Fruit fly (Drosophila melanogaster) whole organism, prepupa: ENCODE measurements around the gene E2f2.

Experiments used
- Blimp-1 ChIP-seq: fragments of 200-800 bp; sonication (Bioruptor generic); optimal IDR thresholded peaks from 3 replicates; lab custom pipeline; 2017; ENCODE audit warnings: missing biosample characterization, missing genetic modification characterization, mild to moderate bottlenecking, moderate library complexity, missing genetic modification reagents
- CG10631 ChIP-seq: fragments of 200-800 bp; sonication (Bioruptor generic); optimal IDR thresholded peaks from 2 replicates; lab custom pipeline; 2016; ENCODE audit warnings: missing biosample characterization, missing genetic modification characterization
- CG10669 ChIP-seq: fragments of 200-800 bp; sonication (Bioruptor generic); optimal IDR thresholded peaks from 3 replicates; lab custom pipeline; 2018; ENCODE audit warnings: missing biosample characterization, mild to moderate bottlenecking, missing genetic modification characterization, moderate library complexity
- CG11294 ChIP-seq: fragments of 200-800 bp; sonication (Bioruptor generic); IDR thresholded peaks from 2 replicates; pipeline ENCODE4 v1.3.6; 2022; ENCODE audit warnings: missing biosample characterization, missing genetic modification characterization
- CG11762 ChIP-seq: fragments of 200-800 bp; sonication (Bioruptor generic); optimal IDR thresholded peaks from 3 replicates; lab custom pipeline; 2016; ENCODE audit warnings: missing biosample characterization, missing genetic modification characterization; ENCODE audit not compliant: insufficient read depth
- CG1621 ChIP-seq: fragments of 200-800 bp; sonication (Bioruptor generic); optimal IDR thresholded peaks from 3 replicates; lab custom pipeline; 2018; ENCODE audit warnings: missing biosample characterization, mild to moderate bottlenecking, missing genetic modification characterization
- CG16779 ChIP-seq: fragments of 200-800 bp; sonication (Bioruptor generic); optimal IDR thresholded peaks from 3 replicates; lab custom pipeline; 2017; ENCODE audit warnings: missing biosample characterization, mild to moderate bottlenecking, missing genetic modification characterization
- CG3032 ChIP-seq: fragments of 200-800 bp; optimal IDR thresholded peaks from 2 replicates; lab custom pipeline; 2019; ENCODE audit warnings: missing biosample characterization, mild to moderate bottlenecking, missing genetic modification characterization, moderate library complexity
- CG32006 ChIP-seq: fragments of 200-800 bp; sonication (Bioruptor generic); optimal IDR thresholded peaks from 3 replicates; lab custom pipeline; 2017; ENCODE audit warnings: missing biosample characterization, mild to moderate bottlenecking, missing genetic modification characterization
- CG34406 ChIP-seq: fragments of 200-800 bp; sonication (Bioruptor generic); optimal IDR thresholded peaks from 3 replicates; lab custom pipeline; 2016; ENCODE audit warnings: missing biosample characterization, missing genetic modification characterization
- CG3919 ChIP-seq: fragments of 200-800 bp; sonication (Bioruptor generic); optimal IDR thresholded peaks from 3 replicates; lab custom pipeline; 2016; ENCODE audit warnings: missing biosample characterization, missing genetic modification characterization
- CG4318 ChIP-seq: fragments of 200-800 bp; sonication (Bioruptor generic); optimal IDR thresholded peaks from 3 replicates; lab custom pipeline; 2017; ENCODE audit warnings: missing biosample characterization, mild to moderate bottlenecking, missing genetic modification characterization
- CG6163 ChIP-seq: fragments of 200-800 bp; sonication (Bioruptor generic); IDR thresholded peaks from 3 replicates; pipeline ENCODE4 v1.3.6; 2022; ENCODE audit warnings: missing biosample characterization, missing genetic modification characterization
- CG6276 ChIP-seq: fragments of 200-800 bp; sonication (Bioruptor generic); optimal IDR thresholded peaks from 2 replicates; lab custom pipeline; 2017; ENCODE audit warnings: missing biosample characterization, mild to moderate bottlenecking, missing genetic modification characterization
- CG6792 ChIP-seq: fragments of 200-800 bp; sonication (Bioruptor generic); optimal IDR thresholded peaks from 3 replicates; lab custom pipeline; 2016; ENCODE audit warnings: missing biosample characterization, missing genetic modification characterization
- CG6854 ChIP-seq: fragments of 200-800 bp; sonication (Bioruptor generic); optimal IDR thresholded peaks from 2 replicates; lab custom pipeline; 2017; ENCODE audit warnings: missing biosample characterization, mild to moderate bottlenecking, missing genetic modification characterization
- CG8119 ChIP-seq: fragments of 200-800 bp; sonication (Bioruptor generic); IDR thresholded peaks from 3 replicates; pipeline ENCODE4 v1.3.6; 2022; ENCODE audit warnings: missing biosample characterization, missing genetic modification characterization
- CG8632 ChIP-seq: fragments of 200-800 bp; sonication (Bioruptor generic); optimal IDR thresholded peaks from 3 replicates; lab custom pipeline; 2016; ENCODE audit warnings: missing biosample characterization, missing genetic modification characterization
- CG9139 ChIP-seq: fragments of 200-800 bp; sonication (Bioruptor generic); optimal IDR thresholded peaks from 3 replicates; lab custom pipeline; 2017; ENCODE audit warnings: missing biosample characterization, mild to moderate bottlenecking, missing genetic modification characterization
- Eip75B ChIP-seq: fragments of 200-800 bp; sonication (Bioruptor generic); optimal IDR thresholded peaks from 3 replicates; lab custom pipeline; 2016; ENCODE audit warnings: missing biosample characterization, missing genetic modification characterization
- Eip78C ChIP-seq: fragments of 200-800 bp; sonication (Bioruptor generic); peaks from one replicate; lab custom pipeline; 2016; ENCODE audit warnings: missing biosample characterization, missing genetic modification characterization
- Ets21C ChIP-seq: fragments of 200-800 bp; sonication (Bioruptor generic); optimal IDR thresholded peaks from 3 replicates; lab custom pipeline; 2016; ENCODE audit warnings: missing biosample characterization, missing genetic modification characterization
- Ets96B ChIP-seq: fragments of 200-800 bp; optimal IDR thresholded peaks from 2 replicates; lab custom pipeline; 2019; ENCODE audit warnings: missing biosample characterization, mild to moderate bottlenecking, missing genetic modification characterization, moderate library complexity
- Gug ChIP-seq: fragments of 200-800 bp; sonication (Bioruptor generic); IDR thresholded peaks from 2 replicates; pipeline ENCODE4 v1.3.6; 2022; ENCODE audit warnings: missing biosample characterization, missing genetic modification characterization
- Hr38 ChIP-seq: sonication (Bioruptor generic); optimal IDR thresholded peaks from 2 replicates; lab custom pipeline; 2016; ENCODE audit warnings: missing biosample characterization, missing genetic modification characterization
- Hr39 ChIP-seq: fragments of 200-800 bp; sonication (Bioruptor generic); optimal IDR thresholded peaks from 2 replicates; lab custom pipeline; 2016; ENCODE audit warnings: missing biosample characterization, missing genetic modification characterization
- Hr4 ChIP-seq: fragments of 200-800 bp; sonication (Bioruptor generic); optimal IDR thresholded peaks from 3 replicates; lab custom pipeline; 2016; ENCODE audit warnings: missing biosample characterization, missing genetic modification characterization
- Lpt ChIP-seq: fragments of 200-800 bp; sonication (Bioruptor generic); optimal IDR thresholded peaks from 3 replicates; lab custom pipeline; 2016; ENCODE audit warnings: missing biosample characterization, missing genetic modification characterization
- Met ChIP-seq: fragments of 200-800 bp; sonication (Bioruptor generic); optimal IDR thresholded peaks from 3 replicates; lab custom pipeline; 2016; ENCODE audit warnings: missing biosample characterization, missing genetic modification characterization
- OdsH ChIP-seq: fragments of 200-800 bp; sonication (Bioruptor generic); optimal IDR thresholded peaks from 3 replicates; lab custom pipeline; 2016; ENCODE audit warnings: missing biosample characterization, missing genetic modification characterization
- Sox102F ChIP-seq: fragments of 200-800 bp; sonication (Bioruptor generic); optimal IDR thresholded peaks from 2 replicates; lab custom pipeline; 2016; ENCODE audit warnings: missing biosample characterization, mild to moderate bottlenecking, missing genetic modification characterization
- Sox14 ChIP-seq: fragments of 200-800 bp; sonication (Bioruptor generic); optimal IDR thresholded peaks from 3 replicates; lab custom pipeline; 2016; ENCODE audit warnings: missing biosample characterization, missing genetic modification characterization
- Sox15 ChIP-seq: fragments of 200-800 bp; sonication (Bioruptor generic); optimal IDR thresholded peaks from 3 replicates; lab custom pipeline; 2016; ENCODE audit warnings: missing biosample characterization, missing genetic modification characterization
- cyc ChIP-seq: fragments of 200-800 bp; sonication (Bioruptor generic); optimal IDR thresholded peaks from 3 replicates; lab custom pipeline; 2016; ENCODE audit warnings: missing biosample characterization, missing genetic modification characterization
- dac ChIP-seq: fragments of 200-800 bp; sonication (Bioruptor generic); optimal IDR thresholded peaks from 2 replicates; lab custom pipeline; 2017; ENCODE audit warnings: missing biosample characterization, mild to moderate bottlenecking, missing genetic modification characterization
- dsx ChIP-seq: fragments of 200-800 bp; optimal IDR thresholded peaks from 3 replicates; lab custom pipeline; 2019; ENCODE audit warnings: missing biosample characterization, mild to moderate bottlenecking, missing genetic modification characterization, moderate library complexity; ENCODE audit not compliant: poor library complexity, severe bottlenecking
- eg ChIP-seq: fragments of 200-800 bp; sonication (Bioruptor generic); IDR thresholded peaks from 3 replicates; pipeline ENCODE4 v1.3.6; 2022; ENCODE audit warnings: missing biosample characterization, missing genetic modification characterization
- esn ChIP-seq: fragments of 200-800 bp; sonication (Bioruptor generic); optimal IDR thresholded peaks from 2 replicates; lab custom pipeline; 2016; ENCODE audit warnings: missing biosample characterization, mild to moderate bottlenecking, missing genetic modification characterization, moderate library complexity
- fd59A ChIP-seq: fragments of 200-800 bp; sonication (Bioruptor generic); optimal IDR thresholded peaks from 2 replicates; lab custom pipeline; 2017; ENCODE audit warnings: missing biosample characterization, mild to moderate bottlenecking, missing genetic modification characterization, missing genetic modification reagents
- fd85E ChIP-seq: fragments of 200-800 bp; sonication (Bioruptor generic); optimal IDR thresholded peaks from 3 replicates; lab custom pipeline; 2016; ENCODE audit warnings: missing biosample characterization, missing genetic modification characterization
- lz ChIP-seq: fragments of 200-800 bp; sonication (Bioruptor generic); optimal IDR thresholded peaks from 3 replicates; lab custom pipeline; 2016; ENCODE audit warnings: missing biosample characterization, missing genetic modification characterization
- salr ChIP-seq, 2 experiments: fragments of 200-800 bp; sonication (Bioruptor generic); optimal IDR thresholded peaks; 3 replicates each; lab custom pipeline; 2016 to 2018; ENCODE audit warnings: missing biosample characterization in 2 of 2, missing genetic modification characterization in 2 of 2, mild to moderate bottlenecking in 1 of 2
- spab ChIP-seq: fragments of 200-800 bp; sonication (Bioruptor generic); optimal IDR thresholded peaks from 2 replicates; lab custom pipeline; 2017; ENCODE audit warnings: missing biosample characterization, mild to moderate bottlenecking, missing genetic modification characterization, missing genetic modification reagents
- ss ChIP-seq, 2 experiments: fragments of 200-800 bp; sonication (Bioruptor generic); optimal IDR thresholded peaks; 2 replicates in 1 of 2; 3 replicates in 1 of 2; lab custom pipeline; 2017 to 2018; ENCODE audit warnings: mild to moderate bottlenecking in 2 of 2, missing biosample characterization in 2 of 2, missing genetic modification characterization in 2 of 2, moderate library complexity in 1 of 2
- topi ChIP-seq: fragments of 200-800 bp; sonication (Bioruptor generic); optimal IDR thresholded peaks from 3 replicates; lab custom pipeline; 2016; ENCODE audit warnings: missing biosample characterization, missing genetic modification characterization
- vri ChIP-seq: fragments of 200-800 bp; sonication (Bioruptor generic); optimal IDR thresholded peaks from 3 replicates; lab custom pipeline; 2016; ENCODE audit warnings: missing biosample characterization, mild to moderate bottlenecking, missing genetic modification characterization

E2f2 gene

DNA sequence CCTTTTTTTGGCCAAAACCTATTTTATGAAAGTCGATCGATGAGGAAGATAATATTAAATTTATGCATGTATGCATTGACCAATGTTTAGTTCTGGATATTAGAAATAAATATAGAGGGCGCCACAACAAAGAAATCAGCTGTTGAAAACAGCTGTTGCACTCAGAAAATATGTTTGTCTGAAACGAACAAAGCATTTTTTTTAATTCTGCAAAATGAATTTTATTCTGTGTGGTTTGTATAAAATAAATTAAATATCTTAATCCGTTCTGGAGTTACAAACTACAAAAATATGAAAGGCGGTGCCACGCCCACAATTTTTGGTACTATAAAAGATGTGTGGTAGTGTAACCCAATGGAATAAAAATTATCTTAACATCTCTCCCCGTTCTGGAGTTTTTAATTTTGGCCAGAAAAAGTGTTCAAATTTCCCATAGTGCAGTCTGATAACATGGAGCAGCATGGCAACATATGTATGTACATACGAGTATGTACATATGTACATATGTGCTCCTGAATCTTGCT lies 47.7 kb downstream of the E2f2 start (continued):
- TF ChIP-seq Gug (GFP tag; lab: Robert Waterston, UW) (no peak), Ets21C (GFP tag; lab: Kevin White, UChicago) (peak; percentile 17), Sox14 (peak; percentile 72), Eip78C (GFP tag; lab: Kevin White, UChicago) (peak; percentile 91), Ets96B (no peak), CG10631 (GFP tag; lab: Kevin White, UChicago) (peak; percentile 29), dac (GFP tag; lab: Kevin White, UChicago) (no peak), CG32006 (GFP tag; lab: Kevin White, UChicago) (no peak), dsx (GFP tag; lab: Kevin White, UChicago) (no peak), vri (GFP tag; lab: Kevin White, UChicago) (peak; percentile 12), CG3919 (GFP tag; lab: Kevin White, UChicago) (no peak), lz (GFP tag; lab: Kevin White, UChicago) (peak; percentile 43), topi (peak; percentile 63), cyc (peak; percentile 46), OdsH (GFP tag; lab: Kevin White, UChicago) (peak; percentile 57), CG11294 (GFP tag; lab: Robert Waterston, UW) (peak; percentile 14; the same call in 1 of the 2 replicates), CG1621 (tag; lab: Kevin White, UChicago) (no peak), CG9139 (GFP tag; lab: Kevin White, UChicago) (no peak), Blimp-1 (GFP tag; lab: Kevin White, UChicago) (no peak), salr (GFP tag; optimal IDR thresholded peaks at IDR 0.05; lab: Kevin White, UChicago) (peak in 1 of 2 experiments; percentile 18), CG34406 (GFP tag; lab: Kevin White, UChicago) (peak; percentile 37), Met (GFP tag; lab: Kevin White, UChicago) (peak; percentile 45), CG8632 (GFP tag; lab: Kevin White, UChicago) (peak; percentile 6)

DNA sequence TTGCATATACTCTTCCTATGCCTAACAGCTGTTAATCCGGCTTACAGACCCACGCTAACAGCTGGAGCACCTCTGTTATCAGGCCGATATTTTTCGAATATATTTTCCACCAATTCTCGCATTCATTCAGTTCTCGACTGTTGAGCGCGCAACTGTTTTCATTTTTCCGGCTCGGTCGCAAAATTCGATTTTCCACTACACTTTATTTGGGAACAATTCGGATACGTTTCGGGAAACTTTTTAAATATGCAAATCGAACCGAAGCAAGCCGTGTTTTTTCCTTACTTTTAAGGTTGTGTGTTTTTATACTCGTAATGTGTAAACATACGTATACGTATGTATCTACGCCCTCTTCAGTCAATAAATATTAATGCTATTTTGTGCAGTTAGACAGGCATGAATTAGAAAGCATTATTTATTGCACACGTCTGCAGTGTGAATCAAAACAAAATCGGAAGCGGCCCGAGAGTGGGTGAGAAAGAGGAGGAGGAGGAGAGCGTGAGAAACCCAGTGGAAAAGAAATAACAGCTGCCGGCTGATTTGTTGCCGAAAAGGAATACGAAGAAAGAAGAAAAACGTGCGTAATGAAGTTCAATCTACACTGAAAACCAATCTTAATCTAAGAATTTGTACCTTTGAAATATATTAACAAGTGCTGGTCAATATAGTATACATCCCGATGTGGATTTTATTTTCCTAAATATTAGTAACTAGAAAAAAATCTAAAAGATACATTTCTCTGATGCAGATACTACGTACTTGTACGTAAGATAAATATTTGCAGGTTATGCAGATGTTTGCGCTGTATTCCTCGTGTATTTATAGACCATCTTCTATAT lies 48.7 kb downstream of the E2f2 start:
- TF ChIP-seq CG10631 (GFP tag; lab: Kevin White, UChicago) = peak; percentile 35
- no peak for TF ChIP-seq topi
- TF ChIP-seq dac (GFP tag; lab: Kevin White, UChicago) = no peak
- TF ChIP-seq CG3032 (tag; lab: Kevin White, UChicago) = peak; percentile 24
- peak; percentile 42 for TF ChIP-seq Lpt (GFP tag; lab: Kevin White, UChicago)
- no peak for TF ChIP-seq CG6792
- TF ChIP-seq Eip78C (GFP tag; lab: Kevin White, UChicago) = peak; percentile 85
- TF ChIP-seq CG34406 (GFP tag; lab: Kevin White, UChicago) = peak; percentile 8
- no peak for TF ChIP-seq CG10669 (GFP tag; lab: Kevin White, UChicago)
- TF ChIP-seq Hr39 (GFP tag; lab: Kevin White, UChicago) = peak; percentile 35
- TF ChIP-seq CG6276 = no peak
- no peak for TF ChIP-seq vri (GFP tag; lab: Kevin White, UChicago)
- TF ChIP-seq Hr38 (GFP tag; lab: Kevin White, UChicago) = no peak
- peak; percentile 47 for TF ChIP-seq eg (GFP tag; lab: Robert Waterston, UW)
- TF ChIP-seq Eip75B (GFP tag; lab: Kevin White, UChicago) = peak; percentile 54
- TF ChIP-seq Hr4 (GFP tag; lab: Kevin White, UChicago) = peak; percentile 59
- peak; percentile 44 for TF ChIP-seq Ets96B
- peak; percentile 35 for TF ChIP-seq esn (GFP tag; lab: Kevin White, UChicago)
- peak; percentile 58; the same call in 2 of the 3 replicates for TF ChIP-seq CG8119 (GFP tag; lab: Robert Waterston, UW)
- no peak for TF ChIP-seq ss (GFP tag; optimal IDR thresholded peaks at IDR 0.05; lab: Kevin White, UChicago)
- peak; percentile 15 for TF ChIP-seq Sox102F (GFP tag; lab: Kevin White, UChicago)
- peak; percentile 0 for TF ChIP-seq CG4318
- TF ChIP-seq CG6854 (GFP tag; lab: Kevin White, UChicago) = peak; percentile 24
- no peak for TF ChIP-seq spab
- TF ChIP-seq CG11762 (GFP tag; lab: Kevin White, UChicago) = peak; percentile 4
- no peak for TF ChIP-seq Sox15 (GFP tag; lab: Kevin White, UChicago)
- TF ChIP-seq CG6163 = peak; percentile 52; the same call in 1 of the 3 replicates
- TF ChIP-seq fd85E = no peak
- TF ChIP-seq CG16779 (tag; lab: Kevin White, UChicago) = no peak
- TF ChIP-seq CG3919 (GFP tag; lab: Kevin White, UChicago) = peak; percentile 55
- peak; percentile 44 for TF ChIP-seq Met (GFP tag; lab: Kevin White, UChicago)
- TF ChIP-seq fd59A (GFP tag; lab: Kevin White, UChicago) = no peak
